Fruit fly (Drosophila melanogaster): Measurements from ENCODE around the gene CG12607.

Gene CG12607

DNA sequence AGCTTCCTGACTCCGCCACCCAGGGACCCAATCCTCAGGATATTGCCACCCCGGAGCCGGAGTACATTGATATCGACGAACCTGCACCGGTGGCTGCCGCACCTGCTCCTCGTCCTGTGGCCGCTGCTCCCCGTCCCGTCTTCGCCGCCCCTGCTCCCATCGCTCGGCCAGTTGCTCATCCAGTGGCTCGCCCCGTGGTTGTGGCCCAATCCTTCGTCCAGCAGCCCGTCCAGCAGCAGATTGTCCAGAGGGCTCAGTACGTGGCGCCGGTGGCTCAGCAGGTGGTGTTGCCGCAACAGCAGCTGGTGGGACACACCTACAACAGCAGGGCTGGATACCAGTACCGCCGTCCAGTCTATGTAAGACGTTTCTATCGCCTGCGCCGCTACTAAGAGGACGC is 856 bp downstream of the CG12607 start:
- TF ChIP-seq CTCF (optimal IDR thresholded peaks at IDR 0.05): no peak
- TF ChIP-seq CG8478 (optimal IDR thresholded peaks at IDR 0.05): no peak

DNA sequence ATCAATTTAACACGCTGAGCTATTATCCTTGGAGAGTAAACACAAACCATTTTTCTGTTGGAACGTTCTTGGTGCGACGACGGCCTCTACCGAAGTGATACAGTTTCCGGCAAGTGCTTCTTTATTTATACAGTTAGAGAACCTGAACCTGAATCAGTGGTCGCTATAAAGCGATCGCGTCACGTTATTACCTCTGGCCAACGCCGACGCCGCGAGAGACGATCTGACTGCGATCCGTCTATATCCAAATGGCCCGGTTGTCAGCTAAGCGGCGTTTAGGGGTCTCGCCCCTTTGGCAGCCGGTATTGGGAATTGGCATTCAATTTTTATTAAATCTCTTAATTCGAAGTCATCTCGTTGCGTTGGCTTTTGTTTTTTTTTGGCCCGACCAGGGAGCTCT is 11.7 kb downstream of the CG12607 start, which contains the start of gene CG11345:
Gene CG11345, minus strand, starts transcription at position 101 of the 400 bp plus-strand sequence.
- TF ChIP-seq CTCF (optimal IDR thresholded peaks at IDR 0.05) (no peak), CG8478 (optimal IDR thresholded peaks at IDR 0.05) (no peak)

DNA sequence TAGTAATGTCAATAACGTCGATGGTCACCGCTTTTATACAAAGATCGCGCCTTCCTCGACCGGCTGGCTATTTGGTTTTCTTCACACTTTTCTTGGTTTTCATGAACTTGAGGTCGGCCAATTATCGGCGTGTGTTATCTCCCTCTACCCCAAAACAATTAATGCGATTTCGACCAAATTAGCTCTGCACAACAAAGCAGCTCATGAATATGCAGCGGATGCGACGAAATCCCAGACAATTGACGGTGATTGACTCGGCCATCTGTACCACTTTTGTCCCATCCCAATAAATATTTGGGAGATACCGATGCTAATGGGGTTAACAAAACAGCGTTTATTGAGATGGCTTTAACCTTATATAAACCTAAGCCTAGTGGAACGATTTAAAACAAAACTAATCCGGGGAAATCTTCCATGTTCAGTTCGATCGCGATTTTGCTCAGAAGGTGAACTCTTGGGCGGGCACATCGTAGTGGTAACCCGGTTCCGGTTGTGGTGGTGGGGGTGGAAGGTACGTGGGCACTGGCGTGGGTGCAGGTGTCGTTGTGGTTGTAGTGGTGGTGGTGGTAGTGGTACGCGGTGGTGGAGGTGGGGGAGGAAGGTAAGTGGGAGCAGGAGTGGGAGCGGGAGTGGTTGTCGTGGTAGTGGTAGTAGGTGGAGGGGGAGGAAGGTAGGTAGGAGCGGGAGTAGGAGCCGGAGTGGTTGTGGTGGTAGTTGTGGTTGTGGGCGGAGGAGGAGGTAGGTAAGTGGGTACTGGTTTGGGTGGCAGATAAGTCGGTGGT is 14.1 kb downstream of the CG12607 start, which contains the start of gene CG15022:
Gene CG15022, minus strand, starts transcription at position 11 of the 782 bp plus-strand sequence.
- no peak for TF ChIP-seq CTCF (optimal IDR thresholded peaks at IDR 0.05)

DNA sequence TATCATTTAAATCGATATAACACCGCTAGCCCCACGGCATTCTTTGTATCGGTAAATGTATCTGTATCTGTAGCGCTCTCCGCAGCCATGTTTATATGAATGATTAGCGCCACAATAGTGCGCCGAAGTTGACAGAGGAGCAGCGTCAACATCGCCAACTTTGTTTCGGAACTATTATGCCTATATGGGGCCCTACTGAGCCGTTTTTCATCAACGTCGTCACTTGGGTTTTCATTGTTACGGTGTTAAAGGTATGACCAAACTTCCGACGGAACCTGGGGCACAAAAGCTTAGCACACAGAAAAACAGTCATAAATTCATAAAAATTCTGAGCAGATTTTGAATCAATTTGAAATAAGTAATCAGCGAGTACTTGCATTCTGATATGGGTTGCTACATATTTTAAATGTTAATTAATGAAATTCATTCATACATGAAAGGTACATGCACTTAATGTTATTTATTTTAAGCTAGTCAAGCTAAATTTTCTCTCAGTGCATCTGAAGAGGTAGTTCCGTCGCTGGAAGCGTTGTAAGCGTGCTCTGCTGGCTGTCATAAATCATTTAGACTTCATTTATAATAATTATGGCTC is 15.2 kb downstream of the CG12607 start, which contains the start of gene CG15023:
Gene CG15023, minus strand, starts transcription at position 51 of the 592 bp plus-strand sequence.
- TF ChIP-seq CTCF (optimal IDR thresholded peaks at IDR 0.05): no peak
- no peak for TF ChIP-seq CG8478 (optimal IDR thresholded peaks at IDR 0.05)

DNA sequence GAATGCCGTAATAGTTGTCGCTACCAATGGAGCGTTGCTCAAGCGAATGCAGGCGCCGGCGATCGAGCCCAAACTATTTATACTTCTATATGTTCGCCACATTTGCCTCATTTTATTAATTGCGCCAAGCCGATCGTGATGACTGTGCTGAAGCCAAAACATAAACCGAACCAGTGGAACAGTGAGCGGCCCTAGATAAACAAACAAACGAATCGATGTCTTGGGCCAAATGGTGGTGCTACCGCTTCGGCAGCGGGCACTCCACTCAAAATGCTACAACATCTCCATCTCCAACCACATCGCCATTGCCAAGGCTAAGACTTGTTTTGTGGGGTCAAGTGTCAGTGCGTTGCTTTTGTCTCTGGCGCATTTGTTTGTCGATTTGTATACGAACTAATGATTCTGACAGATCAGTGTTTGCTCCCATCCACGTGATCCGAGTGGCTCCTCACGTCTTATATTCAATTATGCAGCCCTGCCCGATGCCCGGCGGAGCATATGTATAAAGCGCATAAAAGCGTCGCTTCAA is 17.5 kb downstream of the CG12607 start, which contains the start of gene CG15024:
Gene CG15024, minus strand, starts transcription at position 51 of the 529 bp plus-strand sequence.
- no peak for TF ChIP-seq CTCF (optimal IDR thresholded peaks at IDR 0.05)
- TF ChIP-seq CG8478 (optimal IDR thresholded peaks at IDR 0.05): no peak

DNA sequence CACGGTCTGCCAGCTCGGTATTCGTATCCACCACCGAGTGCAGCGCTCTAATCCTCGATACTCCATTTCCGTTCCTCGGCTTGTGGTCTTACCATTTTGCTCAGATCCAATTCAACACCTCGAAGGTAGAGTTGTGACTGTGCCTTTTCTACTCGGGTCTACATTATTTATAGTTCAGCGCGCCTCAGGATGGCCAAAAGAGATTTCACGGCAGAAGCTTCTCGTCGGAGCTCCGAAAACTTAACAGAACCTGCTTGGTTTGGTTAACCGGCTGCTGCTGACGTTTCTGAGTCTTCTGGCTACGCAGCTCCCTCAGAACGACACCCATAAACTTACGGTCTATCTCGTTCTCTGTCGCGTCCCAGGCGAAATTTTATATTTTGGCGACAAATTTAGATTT is 20.2 kb downstream of the CG12607 start, which contains the start of gene CG32241:
Gene CG32241, minus strand, starts transcription at position 101 of the 400 bp plus-strand sequence.
- TF ChIP-seq CTCF (optimal IDR thresholded peaks at IDR 0.05): no peak
- TF ChIP-seq CG8478 (optimal IDR thresholded peaks at IDR 0.05): no peak

DNA sequence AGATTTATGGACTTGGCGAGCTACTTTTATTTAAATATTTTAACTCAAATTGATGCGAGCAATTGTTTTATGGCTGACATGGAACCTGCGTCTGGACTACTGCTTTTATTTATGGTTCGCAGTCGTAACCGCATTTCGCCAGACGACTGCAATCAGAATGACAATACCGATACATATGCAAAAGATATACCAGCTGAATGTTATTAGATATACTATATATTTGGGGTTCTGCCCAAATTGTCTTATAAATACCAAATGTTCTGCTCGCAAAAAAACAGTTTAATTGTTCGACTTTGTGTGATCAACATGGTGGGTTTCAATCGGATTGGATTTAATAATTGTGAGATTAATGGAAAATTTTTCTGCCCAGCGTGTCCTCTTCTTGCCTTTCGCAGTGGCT is 23.3 kb downstream of the CG12607 start, which contains the start of gene CG32249:
Gene CG32249, plus strand, starts transcription at position 301 of the 400 bp plus-strand sequence.
- TF ChIP-seq CG8478 (optimal IDR thresholded peaks at IDR 0.05) (no peak), CTCF (optimal IDR thresholded peaks at IDR 0.05) (no peak)

DNA sequence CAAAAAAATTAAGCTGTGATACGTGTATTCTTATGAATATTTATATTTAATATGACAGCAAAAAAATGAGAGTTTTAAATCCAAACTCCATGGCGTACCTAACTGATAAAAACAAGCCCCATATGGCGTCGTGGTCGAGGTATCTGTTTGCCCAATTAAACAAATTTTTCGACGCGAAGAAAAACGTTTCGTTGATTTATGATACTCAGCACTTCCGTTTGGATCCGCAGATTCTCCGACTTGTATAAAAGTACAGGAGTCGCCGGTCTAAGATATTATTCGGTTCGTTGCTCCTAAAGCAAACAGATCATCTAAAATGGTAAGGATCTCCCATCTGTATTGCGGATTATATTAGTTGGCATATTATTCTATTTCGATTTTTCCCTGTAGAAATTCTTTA is 25.1 kb downstream of the CG12607 start, which contains the start of gene CG32248:
Gene CG32248, plus strand, starts transcription at position 301 of the 400 bp plus-strand sequence.
- TF ChIP-seq CTCF (optimal IDR thresholded peaks at IDR 0.05): no peak

DNA sequence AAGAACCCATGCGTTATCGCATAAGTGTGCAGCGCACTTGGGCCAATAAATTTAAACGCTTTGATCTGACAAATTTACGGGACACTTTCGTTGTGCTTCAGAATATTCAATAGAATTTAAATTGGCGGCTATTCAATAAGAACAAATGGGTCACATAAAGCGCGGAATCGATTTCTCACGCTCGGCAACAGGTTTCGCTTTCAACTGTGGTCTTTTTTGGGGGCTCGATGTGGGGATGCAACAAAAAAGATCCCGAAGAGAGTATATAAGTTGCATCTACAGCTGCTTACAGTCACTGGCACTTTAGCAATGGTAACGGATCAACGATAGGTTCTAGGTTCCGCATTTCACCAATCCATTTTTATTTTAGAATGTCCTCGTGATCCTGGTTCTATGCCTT is 26.4 kb downstream of the CG12607 start, which contains the start of gene CG11349:
Gene CG11349, plus strand, starts transcription at position 301 of the 400 bp plus-strand sequence.
- TF ChIP-seq CTCF (optimal IDR thresholded peaks at IDR 0.05) (no peak), CG8478 (optimal IDR thresholded peaks at IDR 0.05) (no peak)

DNA sequence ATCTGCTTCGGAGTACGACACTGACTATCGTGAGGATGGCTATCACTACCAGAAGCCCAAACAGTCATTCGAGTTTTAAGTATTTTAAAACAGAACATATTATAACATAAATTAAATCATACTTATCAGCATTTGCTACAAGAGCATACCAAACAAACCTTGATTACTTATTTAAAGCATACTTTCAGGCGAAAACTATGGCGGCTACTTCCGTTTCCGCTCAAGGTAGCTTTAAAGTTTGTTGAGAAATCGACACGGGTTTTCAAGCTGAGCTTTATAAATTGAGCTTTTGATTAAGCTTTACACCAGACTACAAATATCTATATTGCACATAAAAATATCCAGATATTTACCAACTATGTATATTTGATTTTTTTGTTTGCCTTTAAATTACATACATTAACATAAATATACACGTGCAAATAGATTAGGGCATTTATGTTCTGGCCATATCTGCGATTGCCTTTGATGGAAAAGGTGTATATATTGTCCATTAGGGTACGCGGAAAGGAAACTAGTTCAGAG is 28.6 kb downstream of the CG12607 start:
- no peak for TF ChIP-seq CTCF (optimal IDR thresholded peaks at IDR 0.05)
- TF ChIP-seq CG8478 (optimal IDR thresholded peaks at IDR 0.05): no peak

DNA sequence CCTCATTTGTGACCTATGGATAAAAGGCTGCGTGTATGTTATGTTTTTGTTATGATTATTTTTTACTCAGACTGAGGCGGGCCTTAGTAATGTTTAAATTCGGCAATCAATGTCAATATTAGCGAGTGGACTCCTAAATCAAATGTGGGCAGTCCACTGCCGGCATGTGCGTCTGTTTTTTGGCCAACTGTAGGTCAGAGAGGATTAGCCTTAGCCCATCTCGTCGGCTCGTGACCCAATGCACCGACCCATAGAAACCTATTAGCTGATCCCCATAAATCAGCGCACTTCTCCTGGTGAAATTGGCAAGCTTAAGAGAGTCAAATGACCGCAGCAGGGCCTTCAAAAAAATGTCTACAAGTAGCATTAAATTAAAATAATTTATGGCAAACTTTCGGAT is 29.3 kb downstream of the CG12607 start:
- TF ChIP-seq CTCF (optimal IDR thresholded peaks at IDR 0.05) (no peak), CG8478 (optimal IDR thresholded peaks at IDR 0.05) (no peak)

DNA sequence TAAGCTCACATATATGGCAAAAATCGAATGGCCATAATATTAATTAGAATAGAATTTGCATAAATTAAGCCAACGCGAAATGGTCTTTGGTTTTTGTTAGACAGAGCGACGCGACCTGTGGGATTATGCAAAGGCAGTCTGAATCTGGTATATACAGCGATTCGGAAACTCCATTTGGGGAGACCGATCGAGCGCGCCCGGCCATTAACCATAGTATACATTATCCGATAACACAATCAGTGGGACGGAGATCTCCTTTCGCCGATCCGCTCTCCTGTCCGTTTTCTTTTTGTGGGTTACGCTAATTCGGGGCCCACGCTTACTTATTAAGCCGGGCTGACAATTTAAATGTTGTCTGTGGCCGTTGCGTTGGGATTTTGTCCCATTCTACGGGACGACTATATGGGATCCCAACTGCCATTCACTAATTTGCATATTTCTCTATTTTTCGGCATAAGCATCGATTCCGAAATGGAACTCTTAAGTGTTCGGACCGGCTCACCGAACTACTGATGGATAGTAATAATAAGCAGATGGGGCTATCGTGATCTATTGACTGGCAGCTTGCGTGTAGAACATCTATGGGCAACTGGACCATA is 31.4 kb downstream of the CG12607 start:
- TF ChIP-seq CG8478 (optimal IDR thresholded peaks at IDR 0.05) (no peak), CTCF (optimal IDR thresholded peaks at IDR 0.05) (no peak)

DNA sequence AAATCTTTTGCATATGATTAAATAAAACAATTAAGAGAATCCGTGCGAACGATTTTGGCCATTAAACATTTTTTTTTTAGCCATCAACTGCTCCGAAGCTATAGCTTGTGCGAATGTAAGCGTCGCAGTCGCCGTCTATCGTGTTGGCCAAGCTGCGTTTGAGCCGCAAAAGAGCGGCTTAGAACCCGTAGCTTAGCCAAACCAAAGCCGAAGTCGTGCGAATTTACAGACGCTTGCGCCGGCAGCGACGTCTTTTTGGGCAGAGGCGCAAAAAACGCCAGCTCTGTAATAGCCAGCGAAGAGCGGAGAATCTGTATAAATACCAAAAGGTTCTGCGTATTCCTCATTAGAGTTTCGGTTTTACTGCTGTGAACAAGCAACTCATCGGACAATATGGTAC is 33.6 kb downstream of the CG12607 start, which contains the start of gene CG7465:
Gene CG7465, plus strand, starts transcription at position 346 of the 400 bp plus-strand sequence.
- TF ChIP-seq CG8478 (optimal IDR thresholded peaks at IDR 0.05) (no peak), CTCF (optimal IDR thresholded peaks at IDR 0.05) (no peak)

DNA sequence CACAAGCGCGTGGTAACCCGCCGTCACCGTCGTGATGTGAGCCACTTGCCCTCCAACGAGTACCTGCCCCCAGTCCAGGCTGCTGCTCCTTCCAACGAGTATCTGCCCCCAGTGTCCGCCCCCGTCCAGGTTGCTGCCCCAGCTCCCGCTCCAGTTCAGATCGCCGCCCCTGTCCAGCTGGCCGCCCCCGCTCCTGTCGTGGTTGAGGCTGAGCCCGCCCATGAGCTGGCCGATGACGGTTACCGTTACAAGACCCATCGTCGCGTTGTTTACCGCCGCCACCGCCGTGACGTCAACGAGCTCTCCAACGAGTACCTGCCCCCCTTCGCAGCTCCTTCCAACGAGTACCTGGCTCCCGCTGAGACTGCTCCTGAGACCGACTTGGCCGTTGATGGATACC is 34.4 kb downstream of the CG12607 start:
- no peak for TF ChIP-seq CTCF (optimal IDR thresholded peaks at IDR 0.05)
- no peak for TF ChIP-seq CG8478 (optimal IDR thresholded peaks at IDR 0.05)

DNA sequence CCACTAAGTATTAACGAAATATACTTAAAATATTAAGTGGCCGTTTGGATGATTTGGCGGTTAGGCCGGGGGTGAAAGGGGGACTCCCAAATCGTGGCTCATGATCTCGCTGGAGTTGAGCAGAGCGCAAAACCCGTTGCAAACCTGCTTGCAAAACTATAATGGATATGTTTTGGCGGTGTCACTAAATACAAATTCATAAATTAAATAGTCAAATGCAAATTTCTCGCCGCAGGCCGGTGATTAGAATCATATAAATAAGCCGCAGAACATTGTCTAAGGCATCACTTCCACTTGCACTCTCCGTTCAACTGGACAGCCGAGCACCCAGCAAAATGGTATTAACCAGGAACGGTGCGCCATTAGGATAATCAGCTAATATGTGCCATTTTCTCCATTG is 36.1 kb downstream of the CG12607 start, which contains the start of gene CG11350:
Gene CG11350, plus strand, starts transcription at position 301 of the 400 bp plus-strand sequence.
- no peak for TF ChIP-seq CTCF (optimal IDR thresholded peaks at IDR 0.05)

Measured in S2 (cell line).